Worm (Caenorhabditis elegans): ENCODE data around the gene Y54G2A.26.
A peak's percentile ranks its signal among the peaks of the same experiment; 100 is the strongest.
"Not testable (repeated sequence)": the region's sequence is repeated elsewhere in the genome, so short reads cannot be mapped to it uniquely, and the experiment has no call there.

Y54G2A.26 gene

DNA sequence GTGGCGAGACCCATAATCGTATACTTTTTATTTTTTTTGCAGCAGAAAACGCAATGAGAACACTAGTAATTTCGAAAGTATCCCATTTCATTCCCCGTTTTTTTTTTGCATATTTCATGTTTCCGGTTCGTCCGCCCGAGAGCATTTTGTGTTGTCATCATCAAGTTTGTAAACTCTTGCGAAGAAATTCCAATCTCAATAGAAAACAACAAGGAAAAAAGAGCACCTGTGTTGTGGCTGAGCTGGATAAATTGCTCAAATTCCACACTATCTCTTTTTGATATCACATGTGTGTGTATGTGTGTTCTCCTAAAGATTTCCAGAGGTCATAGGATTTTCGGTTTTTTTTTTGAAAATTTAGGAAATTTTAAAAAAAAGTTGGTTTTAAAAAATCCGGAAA is 36.7 kb upstream of the Y54G2A.26 start (continued):
- TF ChIP-seq lag-1 (GFP tag; IDR thresholded peaks at IDR 0.05) (no peak), nhr-90 (tag; optimal IDR thresholded peaks at IDR 0.05) (no peak), tbp1 (GFP tag; optimal IDR thresholded peaks at IDR 0.05) (no peak), hlh-12 (tag; optimal IDR thresholded peaks at IDR 0.05) (no peak), snpc-3.4 (tag; optimal IDR thresholded peaks at IDR 0.05) (no peak)

DNA sequence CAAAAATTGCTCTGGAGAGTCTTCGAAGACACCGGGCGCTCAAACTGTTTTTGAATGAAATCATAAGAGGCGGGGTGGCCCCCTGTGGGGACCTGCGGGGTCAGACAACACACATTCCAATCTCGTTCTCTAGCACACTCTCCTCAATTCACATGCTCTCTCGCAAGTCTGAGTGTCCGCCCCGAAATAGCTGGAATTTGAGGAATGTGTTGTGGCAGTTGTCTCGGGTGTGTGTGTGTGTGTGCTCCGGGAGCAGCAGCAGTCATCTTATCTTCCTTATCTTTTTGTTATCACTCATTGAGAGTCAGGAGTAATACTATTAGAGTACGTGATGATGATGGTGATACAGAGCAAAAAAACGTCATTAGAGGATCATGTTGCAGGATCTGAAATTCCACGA is 34.6 kb upstream of the Y54G2A.26 start:
- TF ChIP-seq rec-8 (tag; optimal IDR thresholded peaks at IDR 0.05) (no peak), zfh-2 (GFP tag; conservative IDR thresholded peaks at IDR 0.05) (peak; percentile 53), ztf-6 (GFP tag; IDR thresholded peaks at IDR 0.05) (0 out of 2 replicates have a peak, but pooled peaks have one; percentile 18), Y56A3A.18 (GFP tag; IDR thresholded peaks at IDR 0.05) (no peak), hmg-1.2 (GFP tag; IDR thresholded peaks at IDR 0.05) (peak; percentile 33; the same call in 1 of the 2 replicates)

DNA sequence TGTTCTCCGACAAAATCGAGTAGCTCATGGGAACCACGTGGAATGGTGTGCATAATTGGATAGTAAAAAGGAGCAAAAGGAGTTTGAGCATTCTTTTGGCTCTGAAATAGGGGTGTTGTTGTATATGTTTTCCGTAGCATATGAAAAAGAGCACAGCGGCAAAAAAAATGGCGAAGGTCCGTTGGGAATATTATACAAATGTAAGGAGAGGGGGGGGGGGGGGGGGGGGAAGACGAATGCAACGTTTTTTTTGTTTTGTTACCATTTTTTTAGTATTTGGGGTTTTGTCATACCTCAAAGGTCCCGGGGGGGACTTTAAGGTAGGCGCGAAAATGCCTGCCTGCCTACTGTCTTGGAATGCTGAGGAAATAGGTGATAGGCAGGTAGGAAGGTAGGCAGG is 33.6 kb upstream of the Y54G2A.26 start, which contains the start of gene ndnf-1:
Gene ndnf-1 (minus strand): TSS at position 101 of the 400 bp plus-strand sequence.
- TF ChIP-seq sea-2 (GFP tag; IDR thresholded peaks at IDR 0.05): no peak
- no peak for TF ChIP-seq bed-2 (GFP tag; IDR thresholded peaks at IDR 0.05)
- no peak for TF ChIP-seq F52B5.7 (tag; optimal IDR thresholded peaks at IDR 0.05)
- TF ChIP-seq mcd-1 (GFP tag; IDR thresholded peaks at IDR 0.05): no peak
- TF ChIP-seq ceh-79 (tag; optimal IDR thresholded peaks at IDR 0.05): no peak
- TF ChIP-seq nfya-2 (GFP tag; IDR thresholded peaks at IDR 0.05): no peak
- no peak for TF ChIP-seq nhr-179 (tag; optimal IDR thresholded peaks at IDR 0.05)
- no peak for TF ChIP-seq ztf-18 (tag; optimal IDR thresholded peaks at IDR 0.05)

DNA sequence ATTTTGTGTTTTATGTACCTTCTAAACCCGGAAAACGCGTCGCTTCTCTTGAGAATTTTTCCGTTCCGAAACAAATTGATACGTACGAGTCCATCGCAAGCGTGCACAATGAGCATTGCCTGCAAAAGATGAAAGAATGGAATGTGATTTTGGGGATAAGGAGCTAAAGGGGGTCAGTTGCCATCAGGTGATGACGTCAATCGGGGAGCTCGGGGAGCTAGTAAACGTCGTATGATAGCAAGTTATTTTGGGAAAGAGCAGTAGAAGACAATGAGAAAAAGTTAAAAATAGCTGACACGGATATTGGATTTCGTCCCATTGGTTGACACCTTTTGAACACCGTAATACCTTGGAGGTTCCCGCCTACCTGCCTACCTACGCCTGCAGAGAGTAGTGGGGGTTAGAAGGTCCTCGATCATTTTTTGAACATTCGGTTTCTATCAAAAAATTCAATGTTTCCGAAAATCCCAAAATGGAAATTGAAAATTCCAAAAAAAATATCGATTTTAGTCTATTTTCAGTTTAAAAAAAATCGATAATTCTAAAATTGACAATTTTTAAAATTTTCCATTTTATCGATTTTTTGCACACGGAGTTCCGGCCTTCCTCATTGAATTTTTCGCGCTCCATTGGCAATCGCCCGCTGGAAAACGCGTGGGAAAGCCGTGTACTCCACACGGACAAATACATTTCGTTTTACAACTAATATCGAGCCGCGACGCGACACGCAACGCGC is 30.8 kb upstream of the Y54G2A.26 start:
- TF ChIP-seq T07F8.4 (tag; optimal IDR thresholded peaks at IDR 0.05) (no peak), F52B5.7 (tag; optimal IDR thresholded peaks at IDR 0.05) (no peak)

DNA sequence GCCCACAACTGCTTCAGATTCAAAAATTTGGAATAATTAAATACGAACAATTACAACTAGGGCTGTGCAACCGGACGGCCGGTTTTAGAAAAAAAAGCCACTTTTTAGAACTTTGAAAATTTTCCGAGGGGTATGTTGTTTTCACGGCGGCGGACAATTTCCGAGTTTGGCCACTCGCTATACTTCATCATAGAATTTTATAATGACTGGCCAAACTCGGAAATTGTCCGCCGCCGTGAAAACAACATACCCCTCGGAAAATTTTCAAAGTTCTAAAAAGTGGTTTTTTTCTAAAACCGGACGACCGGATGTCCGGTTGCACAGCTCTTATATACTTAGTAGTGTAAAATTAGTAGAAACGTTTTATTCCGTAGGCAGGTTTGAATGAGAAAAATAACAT is 26.0 kb upstream of the Y54G2A.26 start:
- not testable (repeated sequence) for TF ChIP-seq snpc-4 (GFP tag; optimal IDR thresholded peaks at IDR 0.05)
- TF ChIP-seq snpc-4 (tag; optimal IDR thresholded peaks at IDR 0.05): peak in 2 of 4 experiments; percentile 61 to 82

DNA sequence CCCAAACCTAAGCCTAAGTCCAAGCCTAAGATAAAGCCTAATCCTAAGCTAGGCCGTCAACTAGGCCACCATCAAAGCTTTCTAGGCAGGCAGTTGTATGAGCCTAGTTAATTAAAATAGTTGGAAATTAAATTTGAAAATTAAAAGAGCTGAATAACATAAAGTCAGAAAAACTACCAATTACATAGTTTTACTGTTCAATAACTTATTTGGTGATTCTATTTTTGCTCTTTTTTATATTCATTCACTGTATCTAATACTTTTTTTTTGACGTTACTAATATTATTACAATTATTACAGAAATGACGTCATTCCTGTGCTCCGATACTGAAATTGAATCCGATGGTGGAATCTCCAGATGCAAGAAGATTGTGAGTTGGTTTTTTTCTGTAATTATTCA is 24.2 kb upstream of the Y54G2A.26 start, which contains the start of gene lin-22:
Gene lin-22 (plus strand): TSS at position 301 of the 400 bp plus-strand sequence.
- TF ChIP-seq attf-5 (GFP tag; optimal IDR thresholded peaks at IDR 0.05) (no peak), sdz-38 (tag; optimal IDR thresholded peaks at IDR 0.05) (no peak), ztf-3 (GFP tag; optimal IDR thresholded peaks at IDR 0.05) (no peak), B0035.1 (tag; optimal IDR thresholded peaks at IDR 0.05) (no peak)

DNA sequence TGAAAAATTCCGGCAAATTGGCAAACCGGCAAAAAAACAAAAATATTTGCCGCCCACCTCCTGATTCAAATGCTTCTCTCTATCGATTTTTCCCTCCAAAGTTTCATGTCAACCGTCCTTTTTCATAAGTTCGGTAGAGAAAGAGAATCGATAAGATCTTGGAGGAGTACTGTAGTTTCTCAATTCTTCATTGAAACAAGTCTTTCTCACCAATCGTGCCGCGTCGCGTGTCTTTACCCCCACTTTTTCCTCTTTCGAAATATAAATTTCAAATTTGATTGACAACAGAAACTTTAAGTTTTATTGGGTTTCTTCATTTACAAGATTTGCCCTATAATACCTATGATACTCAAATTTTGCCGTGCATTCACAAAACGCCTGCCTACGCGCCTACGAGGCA is 23.3 kb upstream of the Y54G2A.26 start:
- TF ChIP-seq pbrm-1 (GFP tag; IDR thresholded peaks at IDR 0.05) (no peak), lir-1 (GFP tag; conservative IDR thresholded peaks at IDR 0.05) (no peak), T07F8.4 (tag; optimal IDR thresholded peaks at IDR 0.05) (no peak), mcd-1 (GFP tag; IDR thresholded peaks at IDR 0.05) (no peak), ztf-3 (GFP tag; optimal IDR thresholded peaks at IDR 0.05) (no peak), C06A6.2 (GFP tag; conservative IDR thresholded peaks at IDR 0.05) (no peak), snpc-1.3 (tag; optimal IDR thresholded peaks at IDR 0.05; ENCODE audit: insufficient read depth) (no peak), ceh-40 (GFP tag; IDR thresholded peaks at IDR 0.05) (no peak), repo-1 (tag; optimal IDR thresholded peaks at IDR 0.05) (no peak), F57C9.4 (tag; optimal IDR thresholded peaks at IDR 0.05) (no peak), madf-6 (GFP tag; IDR thresholded peaks at IDR 0.05) (no peak), let-607 (tag; optimal IDR thresholded peaks at IDR 0.05) (no peak), D2030.7 (GFP tag; IDR thresholded peaks at IDR 0.05) (no peak), madf-8 (GFP tag; conservative IDR thresholded peaks at IDR 0.05) (no peak), bed-2 (GFP tag; IDR thresholded peaks at IDR 0.05) (no peak), him-1 (tag; optimal IDR thresholded peaks at IDR 0.05) (no peak), sdz-38 (tag; optimal IDR thresholded peaks at IDR 0.05) (no peak)
